Fruit fly (Drosophila melanogaster) whole organism, wandering third instar larva: ENCODE data around the gene CG11537.
A peak's percentile ranks its signal among the peaks of the same experiment; 100 is the strongest.

Experiments
- Abd-B ChIP-seq: fragments of >200 bp; optimal IDR thresholded peaks from 2 replicates; lab custom pipeline; 2017; ENCODE audit warnings: missing biosample characterization, missing genetic modification characterization
- CG32264 ChIP-seq: fragments of 200-800 bp; sonication (Bioruptor generic); optimal IDR thresholded peaks from 2 replicates; lab custom pipeline; 2016; ENCODE audit warnings: missing biosample characterization, missing genetic modification characterization
- CG9705 ChIP-seq: fragments of 200-800 bp; sonication (Bioruptor generic); optimal IDR thresholded peaks from 2 replicates; lab custom pipeline; 2018; ENCODE audit warnings: missing biosample characterization, mild to moderate bottlenecking, missing genetic modification characterization
- CrebA ChIP-seq: fragments of 200-800 bp; sonication (Bioruptor generic); optimal IDR thresholded peaks from 2 replicates; lab custom pipeline; 2016; ENCODE audit warnings: missing biosample characterization, mild to moderate bottlenecking, missing genetic modification characterization, borderline replicate concordance
- Dfd ChIP-seq: fragments of >200 bp; optimal IDR thresholded peaks from 2 replicates; lab custom pipeline; 2017; ENCODE audit warnings: missing biosample characterization, missing genetic modification characterization
- Dif ChIP-seq: fragments of 200-275, 200-300 bp; sonication (Bioruptor generic); optimal IDR thresholded peaks from 2 replicates; lab custom pipeline; 2018; ENCODE audit warnings: missing biosample characterization, missing genetic modification characterization; ENCODE audit not compliant: partially characterized antibody
- GATAd ChIP-seq: sonication (Bioruptor generic); optimal IDR thresholded peaks from 2 replicates; lab custom pipeline; 2016; ENCODE audit warnings: missing biosample characterization, missing genetic modification characterization
- HLH106 ChIP-seq: fragments of 200-800 bp; optimal IDR thresholded peaks from 3 replicates; lab custom pipeline; 2019; ENCODE audit warnings: missing biosample characterization, mild to moderate bottlenecking, missing genetic modification characterization, moderate library complexity
- Hnf4 ChIP-seq: fragments of 200-800 bp; sonication (Bioruptor generic); optimal IDR thresholded peaks from 2 replicates; lab custom pipeline; 2016; ENCODE audit warnings: missing biosample characterization, mild to moderate bottlenecking, missing genetic modification characterization
- Hr83 ChIP-seq: fragments of 200-300 bp; sonication (Bioruptor generic); optimal IDR thresholded peaks from 2 replicates; lab custom pipeline; 2016; ENCODE audit warnings: missing biosample characterization, mild to moderate bottlenecking, missing genetic modification characterization, moderate library complexity; ENCODE audit not compliant: poor library complexity, severe bottlenecking
- Jra ChIP-seq: sonication (Bioruptor generic); optimal IDR thresholded peaks from 2 replicates; lab custom pipeline; 2016; ENCODE audit warnings: missing biosample characterization, missing genetic modification characterization
- Mio ChIP-seq: sonication (Bioruptor generic); optimal IDR thresholded peaks from 2 replicates; lab custom pipeline; 2016; ENCODE audit warnings: missing biosample characterization, missing genetic modification characterization
- Myc ChIP-seq: fragments of >200 bp; optimal IDR thresholded peaks from 2 replicates; lab custom pipeline; 2017
- N ChIP-seq: fragments of >200 bp; optimal IDR thresholded peaks from 2 replicates; lab custom pipeline; 2018; ENCODE audit warnings: missing biosample characterization, missing external identifiers, missing genetic modification characterization
- OdsH ChIP-seq: fragments of 200-800 bp; sonication (Bioruptor generic); optimal IDR thresholded peaks from 2 replicates; lab custom pipeline; 2016; ENCODE audit warnings: missing biosample characterization, mild to moderate bottlenecking, missing genetic modification characterization
- Rel ChIP-seq, 2 experiments: fragments of 200-800 bp; sonication (Bioruptor generic) in 1 of 2; optimal IDR thresholded peaks; 2 replicates in 1 of 2; 3 replicates in 1 of 2; lab custom pipeline; 2016 to 2019; ENCODE audit warnings: mild to moderate bottlenecking in 2 of 2, missing biosample characterization in 2 of 2, missing genetic modification characterization in 2 of 2, moderate library complexity in 1 of 2
- Sp1 ChIP-seq: fragments of 200-800 bp; sonication (Bioruptor generic); optimal IDR thresholded peaks from 3 replicates; lab custom pipeline; 2019; ENCODE audit warnings: missing biosample characterization, mild to moderate bottlenecking, missing genetic modification characterization, moderate library complexity
- Vsx2 ChIP-seq: fragments of 200-300, 225-300 bp; sonication (Bioruptor generic); optimal IDR thresholded peaks from 2 replicates; lab custom pipeline; 2018; ENCODE audit warnings: missing biosample characterization, missing genetic modification characterization; ENCODE audit not compliant: partially characterized antibody
- br ChIP-seq: fragments of 200-800 bp; sonication (Bioruptor generic); optimal IDR thresholded peaks from 2 replicates; lab custom pipeline; 2016; ENCODE audit warnings: missing biosample characterization, missing genetic modification characterization
- dl ChIP-seq, 2 experiments: fragments of 175-275, 200-275 bp in 1 of 2; fragments of 200-275 bp in 1 of 2; sonication (Bioruptor generic); optimal IDR thresholded peaks; lab custom pipeline; 2018; ENCODE audit warnings: mild to moderate bottlenecking in 2 of 2, missing biosample characterization in 2 of 2, missing genetic modification characterization in 2 of 2, moderate library complexity in 2 of 2; ENCODE audit not compliant: partially characterized antibody in 2 of 2, insufficient read depth in 1 of 2
- dmrt93B ChIP-seq: fragments of 200-800 bp; sonication (Bioruptor generic); optimal IDR thresholded peaks from 2 replicates; lab custom pipeline; 2018; ENCODE audit warnings: missing biosample characterization, mild to moderate bottlenecking, missing genetic modification characterization
- dsf ChIP-seq: sonication (Bioruptor generic); optimal IDR thresholded peaks from 2 replicates; lab custom pipeline; 2016; ENCODE audit warnings: missing biosample characterization, missing genetic modification characterization, borderline replicate concordance
- ey ChIP-seq: fragments of 200-800 bp; sonication (Bioruptor generic); optimal IDR thresholded peaks from 2 replicates; lab custom pipeline; 2016; ENCODE audit warnings: missing biosample characterization, missing genetic modification characterization
- foxo ChIP-seq, 2 experiments: fragments of 200-800 bp; sonication (Bioruptor generic); optimal IDR thresholded peaks; 2 replicates in 1 of 2; 3 replicates in 1 of 2; lab custom pipeline; 2016 to 2017; ENCODE audit warnings: missing biosample characterization in 2 of 2, missing genetic modification characterization in 2 of 2
- h ChIP-seq: fragments of 200-800 bp; sonication (Bioruptor generic); optimal IDR thresholded peaks from 3 replicates; lab custom pipeline; 2016; ENCODE audit warnings: missing biosample characterization, mild to moderate bottlenecking, missing genetic modification characterization
- jim ChIP-seq: fragments of 175-275, 200-325 bp; sonication (Bioruptor generic); optimal IDR thresholded peaks from 2 replicates; lab custom pipeline; 2016; ENCODE audit warnings: missing biosample characterization, mild to moderate bottlenecking, missing genetic modification characterization
- lola ChIP-seq: fragments of >200 bp; optimal IDR thresholded peaks from 2 replicates; lab custom pipeline; 2017; ENCODE audit warnings: missing biosample characterization, missing genetic modification characterization
- pan ChIP-seq: fragments of >200 bp; optimal IDR thresholded peaks from 2 replicates; lab custom pipeline; 2017
- psq ChIP-seq: fragments of 200-800 bp; sonication (Bioruptor generic); optimal IDR thresholded peaks from 3 replicates; lab custom pipeline; 2017; ENCODE audit warnings: missing biosample characterization, mild to moderate bottlenecking, missing genetic modification characterization, moderate library complexity
- rgr ChIP-seq: fragments of 200-800 bp; sonication (Bioruptor generic); optimal IDR thresholded peaks from 3 replicates; lab custom pipeline; 2016; ENCODE audit warnings: missing biosample characterization, mild to moderate bottlenecking, missing genetic modification characterization
- sage ChIP-seq: fragments of 200-800 bp; sonication (Bioruptor generic); optimal IDR thresholded peaks from 2 replicates; lab custom pipeline; 2016; ENCODE audit warnings: missing biosample characterization, mild to moderate bottlenecking, missing genetic modification characterization
- tai ChIP-seq: sonication (Bioruptor generic); optimal IDR thresholded peaks from 2 replicates; lab custom pipeline; 2016; ENCODE audit warnings: missing biosample characterization, missing genetic modification characterization
- usp ChIP-seq: fragments of >200 bp; optimal IDR thresholded peaks from 2 replicates; lab custom pipeline; 2017; ENCODE audit warnings: missing biosample characterization, missing genetic modification characterization
- woc ChIP-seq: sonication (Bioruptor generic); optimal IDR thresholded peaks from 2 replicates; lab custom pipeline; 2016; ENCODE audit warnings: missing biosample characterization, mild to moderate bottlenecking, missing genetic modification characterization

The CG11537 gene

DNA sequence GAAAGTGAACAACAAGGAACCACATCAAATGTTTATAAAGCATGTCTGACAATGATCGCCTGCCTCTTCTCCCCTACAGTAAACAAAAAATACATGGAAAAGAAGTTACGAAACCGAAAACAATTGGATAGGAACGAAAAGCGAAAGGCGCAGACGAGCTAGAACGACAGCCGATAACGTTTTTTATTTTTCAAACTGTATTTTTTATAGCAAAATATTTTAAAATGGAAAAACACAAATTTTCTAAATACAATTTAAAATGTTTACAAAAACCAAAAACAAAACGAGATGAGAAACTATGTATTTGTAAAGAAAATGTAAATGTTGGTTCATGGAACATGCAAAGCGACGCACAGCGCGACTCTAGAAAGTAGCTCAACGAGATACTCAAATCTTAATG, 54.2 kb downstream of the CG11537 start:
- TF ChIP-seq Mio (GFP tag; lab: Kevin White, UChicago), result no peak
- no peak for TF ChIP-seq jim (GFP tag; lab: Kevin White, UChicago)
- TF ChIP-seq br (GFP tag; lab: Kevin White, UChicago), result no peak
- no peak for TF ChIP-seq GATAd (GFP tag; lab: Kevin White, UChicago)
- no peak for TF ChIP-seq Abd-B (GFP tag; lab: Kevin White, UChicago)
- no peak for TF ChIP-seq Dif (GFP tag; lab: Kevin White, UChicago)
- TF ChIP-seq usp (GFP tag; lab: Kevin White, UChicago), result no peak
- TF ChIP-seq HLH106 (tag; lab: Kevin White, UChicago), result no peak
- no peak for TF ChIP-seq CG9705 (GFP tag; lab: Kevin White, UChicago)
- TF ChIP-seq sage (GFP tag; lab: Kevin White, UChicago), result no peak
- TF ChIP-seq h (GFP tag; lab: Kevin White, UChicago), result no peak
- TF ChIP-seq Jra (GFP tag; lab: Kevin White, UChicago), result no peak
- no peak for TF ChIP-seq Vsx2 (GFP tag; lab: Kevin White, UChicago)
- TF ChIP-seq dl (GFP tag; optimal IDR thresholded peaks at IDR 0.05; lab: Kevin White, UChicago; ENCODE audit: insufficient read depth in 1 of 2, partially characterized antibody in 2 of 2), result no peak
- no peak for TF ChIP-seq ey
- TF ChIP-seq Dfd (GFP tag; lab: Kevin White, UChicago), result no peak
- no peak for TF ChIP-seq woc (GFP tag; lab: Kevin White, UChicago)
- no peak for TF ChIP-seq Rel (GFP tag; optimal IDR thresholded peaks at IDR 0.05; lab: Kevin White, UChicago)
- no peak for TF ChIP-seq Rel (tag; optimal IDR thresholded peaks at IDR 0.05; lab: Kevin White, UChicago)
- TF ChIP-seq psq, result no peak
- TF ChIP-seq CrebA (GFP tag; lab: Kevin White, UChicago), result no peak

DNA sequence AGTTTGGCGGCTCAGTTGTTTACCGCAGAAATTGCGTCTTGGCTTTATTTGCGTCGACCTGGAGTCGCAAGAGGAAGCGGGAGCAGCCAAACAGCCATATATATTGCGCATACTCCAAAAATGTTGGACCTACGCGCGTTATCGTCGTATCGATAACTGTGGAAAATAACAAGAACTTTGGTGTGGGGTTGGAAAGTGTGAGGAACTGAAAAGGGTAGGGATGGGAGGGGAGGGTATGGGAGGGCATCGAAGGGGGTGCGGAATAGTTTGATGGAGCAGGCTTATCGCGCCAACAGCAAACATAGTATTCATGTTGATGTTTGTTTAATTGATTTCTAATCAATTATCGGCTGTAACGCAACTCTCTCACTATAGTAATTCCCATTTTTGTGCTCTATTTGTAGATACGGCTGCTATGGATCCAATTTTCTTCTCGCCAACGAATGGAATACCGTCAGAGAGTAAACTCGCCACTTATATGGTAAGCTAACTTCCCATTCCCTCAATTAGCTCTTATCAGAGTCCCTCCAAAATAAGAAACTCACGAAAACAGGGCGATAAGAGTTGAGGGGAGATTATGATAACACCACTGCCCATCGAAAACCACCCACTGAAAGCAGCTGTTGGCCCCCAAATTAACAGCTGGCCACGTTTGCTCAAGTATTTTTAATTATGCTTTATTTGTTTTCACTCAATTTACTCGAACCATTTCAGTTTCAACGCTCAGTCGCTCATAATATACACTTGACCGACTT, 59.8 kb downstream of the CG11537 start:
- no peak for TF ChIP-seq Rel (GFP tag; optimal IDR thresholded peaks at IDR 0.05; lab: Kevin White, UChicago)
- TF ChIP-seq Rel (tag; optimal IDR thresholded peaks at IDR 0.05; lab: Kevin White, UChicago), result peak; percentile 79
- peak; percentile 35 for TF ChIP-seq Hr83 (GFP tag; lab: Kevin White, UChicago)
- TF ChIP-seq rgr (GFP tag; lab: Kevin White, UChicago), result peak; percentile 27
- peak; percentile 35 for TF ChIP-seq h (GFP tag; lab: Kevin White, UChicago)
- TF ChIP-seq Myc (lab: Kevin White, UChicago), result no peak
- no peak for TF ChIP-seq woc (GFP tag; lab: Kevin White, UChicago)
- TF ChIP-seq OdsH (GFP tag; lab: Kevin White, UChicago), result peak; percentile 38
- peak; percentile 18 for TF ChIP-seq br (GFP tag; lab: Kevin White, UChicago)

DNA sequence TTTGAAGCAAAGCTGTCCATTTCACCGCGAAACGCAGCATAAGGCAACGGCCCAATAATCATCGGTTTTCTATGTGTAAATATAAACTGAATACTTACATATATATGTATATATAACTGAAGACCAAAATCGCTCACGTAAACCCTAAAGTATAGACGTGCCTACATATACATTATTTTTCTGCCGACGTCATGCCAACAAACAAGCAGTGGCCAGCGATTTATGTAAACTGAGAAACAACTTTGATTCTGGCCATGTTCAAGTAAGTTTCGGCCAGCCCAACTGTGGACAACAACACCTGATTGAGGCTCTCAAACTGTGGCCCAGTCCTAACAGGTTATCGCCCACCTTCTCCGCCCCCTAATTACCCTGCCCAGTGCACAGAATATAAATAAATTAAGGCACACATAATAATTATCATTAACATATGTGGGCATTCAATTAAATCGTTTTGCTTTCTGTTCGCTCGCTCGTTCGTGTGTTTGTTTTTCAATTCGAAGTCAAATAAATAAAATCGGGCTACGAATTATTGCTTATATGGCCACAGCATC, 61.2 kb downstream of the CG11537 start:
- peak; percentile 49 for TF ChIP-seq Vsx2 (GFP tag; lab: Kevin White, UChicago)
- peak; percentile 40 for TF ChIP-seq Rel (GFP tag; optimal IDR thresholded peaks at IDR 0.05; lab: Kevin White, UChicago)
- no peak for TF ChIP-seq Rel (tag; optimal IDR thresholded peaks at IDR 0.05; lab: Kevin White, UChicago)
- no peak for TF ChIP-seq Hr83 (GFP tag; lab: Kevin White, UChicago)
- no peak for TF ChIP-seq usp (GFP tag; lab: Kevin White, UChicago)
- TF ChIP-seq jim (GFP tag; lab: Kevin White, UChicago), result no peak
- TF ChIP-seq, all 38 proteins: peak for 2

DNA sequence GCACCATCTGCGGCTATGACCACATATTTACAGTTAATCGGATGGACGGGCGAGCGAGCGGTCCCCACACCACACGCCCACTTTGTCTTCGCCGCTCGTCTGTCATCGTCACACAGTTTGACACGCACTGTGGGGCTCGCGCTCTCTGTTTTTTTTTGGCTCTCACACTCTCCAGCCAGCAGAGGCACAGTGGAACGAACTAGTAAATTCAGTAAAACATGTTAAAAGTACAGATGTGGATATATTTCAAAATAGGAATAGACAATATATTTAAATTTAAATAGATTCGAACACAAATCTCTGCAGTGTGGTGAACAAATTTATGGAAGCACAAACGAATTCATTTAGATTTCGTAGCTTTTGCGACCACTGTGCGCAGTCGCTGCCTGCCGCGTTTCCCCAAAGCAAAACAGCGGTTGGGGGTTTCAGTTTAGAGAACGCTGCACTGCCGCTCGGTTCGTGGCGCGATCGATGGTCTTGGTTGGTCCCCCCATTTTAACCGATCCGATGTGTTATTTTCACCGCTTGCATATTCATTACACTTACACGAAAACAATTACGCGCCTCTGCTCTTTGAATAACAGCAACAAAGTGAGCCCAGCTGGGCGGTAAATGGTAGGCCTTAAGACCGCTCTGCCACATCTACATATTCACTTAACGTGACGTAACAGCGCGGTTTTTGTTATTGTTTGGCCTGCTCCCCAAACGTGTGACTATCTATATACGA, 61.9 kb downstream of the CG11537 start:
- TF ChIP-seq GATAd (GFP tag; lab: Kevin White, UChicago), result peak; percentile 91
- no peak for TF ChIP-seq pan (lab: Kevin White, UChicago)
- TF ChIP-seq jim (GFP tag; lab: Kevin White, UChicago), result no peak
- peak; percentile 99 for TF ChIP-seq ey
- TF ChIP-seq Vsx2 (GFP tag; lab: Kevin White, UChicago), result no peak
- peak; percentile 97 for TF ChIP-seq CG32264 (GFP tag; lab: Kevin White, UChicago)
- peak; percentile 97 for TF ChIP-seq CrebA (GFP tag; lab: Kevin White, UChicago)
- peak; percentile 98 for TF ChIP-seq Hnf4 (GFP tag; lab: Kevin White, UChicago)
- TF ChIP-seq HLH106 (tag; lab: Kevin White, UChicago), result peak; percentile 97
- TF ChIP-seq CG9705 (GFP tag; lab: Kevin White, UChicago), result peak; percentile 94
- TF ChIP-seq Abd-B (GFP tag; lab: Kevin White, UChicago), result no peak
- peak; percentile 98 for TF ChIP-seq woc (GFP tag; lab: Kevin White, UChicago)
- TF ChIP-seq usp (GFP tag; lab: Kevin White, UChicago), result no peak
- peak; percentile 99 for TF ChIP-seq sage (GFP tag; lab: Kevin White, UChicago)
- peak; percentile 98 for TF ChIP-seq Rel (GFP tag; optimal IDR thresholded peaks at IDR 0.05; lab: Kevin White, UChicago)
- TF ChIP-seq Rel (tag; optimal IDR thresholded peaks at IDR 0.05; lab: Kevin White, UChicago), result peak; percentile 95
- TF ChIP-seq Hr83 (GFP tag; lab: Kevin White, UChicago), result peak; percentile 81
- TF ChIP-seq dmrt93B (GFP tag; lab: Kevin White, UChicago), result peak; percentile 91
- TF ChIP-seq dsf (GFP tag; lab: Kevin White, UChicago), result peak; percentile 96
- TF ChIP-seq tai (GFP tag; lab: Kevin White, UChicago), result peak; percentile 95
- peak; percentile 96 to 99 for TF ChIP-seq foxo (GFP tag; optimal IDR thresholded peaks at IDR 0.05; lab: Kevin White, UChicago)
- TF ChIP-seq psq, result peak; percentile 98
- TF ChIP-seq br (GFP tag; lab: Kevin White, UChicago), result peak; percentile 99
- peak; percentile 99 for TF ChIP-seq h (GFP tag; lab: Kevin White, UChicago)
- peak; percentile 97 for TF ChIP-seq Jra (GFP tag; lab: Kevin White, UChicago)
- no peak for TF ChIP-seq lola
- peak; percentile 98 for TF ChIP-seq Sp1 (GFP tag; lab: Kevin White, UChicago)
- TF ChIP-seq N (GFP tag; lab: Kevin White, UChicago), result no peak
